Worm (Caenorhabditis elegans) whole organism, L4 larva: ENCODE data around the gene mltn-13.

Experiments used
- F10B5.3 ChIP-seq: sonication (generic microtip); optimal IDR thresholded peaks from 2 replicates; lab custom pipeline; 2016; ENCODE audit warnings: mild to moderate bottlenecking, missing genetic modification characterization, missing compliant biosample characterization
- F37D6.2 ChIP-seq: sonication (generic microtip); optimal IDR thresholded peaks from 2 replicates; lab custom pipeline; 2016; ENCODE audit warnings: mild to moderate bottlenecking, missing genetic modification characterization, missing compliant biosample characterization
- F49E8.2 ChIP-seq: sonication (generic microtip); optimal IDR thresholded peaks from 2 replicates; lab custom pipeline; 2016; ENCODE audit warnings: missing compliant biosample characterization, mild to moderate bottlenecking, missing genetic modification characterization, borderline replicate concordance
- R02D3.7 ChIP-seq: fragments of 150-350 bp; sonication (generic microtip); optimal IDR thresholded peaks from 3 replicates; lab custom pipeline; 2014; ENCODE audit warnings: missing biosample characterization, missing genetic modification characterization
- T20F7.1 ChIP-seq: fragments of 200-800 bp; sonication (Bioruptor generic); optimal IDR thresholded peaks from 2 replicates; lab custom pipeline; 2018; ENCODE audit warnings: mild to moderate bottlenecking, missing genetic modification characterization, missing compliant biosample characterization
- Y5F2A.4 ChIP-seq: fragments of 200-800 bp; sonication (Bioruptor generic); optimal IDR thresholded peaks from 2 replicates; lab custom pipeline; 2018; ENCODE audit warnings: mild to moderate bottlenecking, missing genetic modification characterization, missing compliant biosample characterization
- ZK337.2 ChIP-seq: fragments of 200-800 bp; sonication (Bioruptor generic); IDR thresholded peaks from 2 replicates; pipeline ENCODE4 v1.3.6; 2022; ENCODE audit warnings: missing genetic modification reagents, missing genetic modification characterization, missing compliant biosample characterization
- ZK546.5 ChIP-seq, 2 experiments: sonication (generic microtip); optimal IDR thresholded peaks; 2 replicates each; lab custom pipeline; 2017; ENCODE audit warnings: missing biosample characterization in 2 of 2, missing genetic modification characterization in 2 of 2
- aly-2 ChIP-seq: sonication (generic microtip); optimal IDR thresholded peaks from 2 replicates; lab custom pipeline; 2018; ENCODE audit warnings: missing biosample characterization, missing genetic modification characterization
- arid-1 ChIP-seq: fragments of 200-800 bp; sonication (Bioruptor generic); conservative IDR thresholded peaks from 2 replicates; pipeline ENCODE4 v1.3.6; 2022; ENCODE audit warnings: missing genetic modification reagents, missing genetic modification characterization, missing compliant biosample characterization
- ctbp-1 ChIP-seq: fragments of 200-800 bp; sonication (Bioruptor generic); IDR thresholded peaks from 2 replicates; pipeline ENCODE4 v1.3.6; 2022; ENCODE audit warnings: missing genetic modification reagents, missing genetic modification characterization, missing compliant biosample characterization
- daf-16 ChIP-seq, 3 experiments: sonication (generic microtip); optimal IDR thresholded peaks; 2 replicates each; lab custom pipeline; 2016 to 2017; ENCODE audit warnings: missing genetic modification characterization in 3 of 3, missing genetic modification reagents in 3 of 3, mild to moderate bottlenecking in 2 of 3, missing compliant biosample characterization in 2 of 3, missing biosample characterization in 1 of 3, moderate library complexity in 1 of 3
- daf-19 ChIP-seq: fragments of 200-800 bp; sonication (Bioruptor generic); conservative IDR thresholded peaks from 2 replicates; pipeline ENCODE4 v1.3.6; 2022; ENCODE audit warnings: missing genetic modification characterization, missing compliant biosample characterization
- daf-8 ChIP-seq: fragments of 200-800 bp; sonication (Bioruptor generic); IDR thresholded peaks from 2 replicates; pipeline ENCODE4 v1.3.6; 2022; ENCODE audit warnings: missing genetic modification characterization, missing compliant biosample characterization
- dmd-9 ChIP-seq: fragments of 200-800 bp; sonication (Bioruptor generic); IDR thresholded peaks from 2 replicates; pipeline ENCODE4 v1.3.6; 2022; ENCODE audit warnings: missing genetic modification reagents, missing genetic modification characterization, missing compliant biosample characterization
- duxl-1 ChIP-seq: sonication (generic microtip); optimal IDR thresholded peaks from 2 replicates; lab custom pipeline; 2016; ENCODE audit warnings: mild to moderate bottlenecking, missing genetic modification characterization, moderate library complexity, missing compliant biosample characterization; ENCODE audit not compliant: poor library complexity
- fkh-10 ChIP-seq: fragments of 150-350 bp; optimal IDR thresholded peaks from 2 replicates; lab custom pipeline; 2014; ENCODE audit warnings: missing biosample characterization, missing genetic modification reagents, missing genetic modification characterization
- gei-8 ChIP-seq: fragments of 200-800 bp; sonication (Bioruptor generic); optimal IDR thresholded peaks from 2 replicates; lab custom pipeline; 2018; ENCODE audit warnings: mild to moderate bottlenecking, missing genetic modification characterization, missing compliant biosample characterization
- hif-1 ChIP-seq, 2 experiments: sonication (generic microtip); optimal IDR thresholded peaks; 2 replicates each; lab custom pipeline; 2016 to 2017; ENCODE audit warnings: missing compliant biosample characterization in 2 of 2, missing genetic modification characterization in 2 of 2, missing genetic modification reagents in 2 of 2, missing genotype in 2 of 2, mild to moderate bottlenecking in 1 of 2
- hlh-11 ChIP-seq: fragments of 200-800 bp; sonication (Bioruptor generic); optimal IDR thresholded peaks from 2 replicates; lab custom pipeline; 2018; ENCODE audit warnings: mild to moderate bottlenecking, missing genetic modification characterization, missing compliant biosample characterization
- hlh-30 ChIP-seq: sonication (generic microtip); optimal IDR thresholded peaks from 2 replicates; lab custom pipeline; 2017; ENCODE audit warnings: antibody characterized with exemption, mild to moderate bottlenecking, missing genetic modification characterization, missing compliant biosample characterization; ENCODE audit not compliant: insufficient read depth
- jun-1 ChIP-seq: fragments of 150-350 bp; optimal IDR thresholded peaks from 2 replicates; lab custom pipeline; 2014; ENCODE audit warnings: missing biosample characterization, missing genetic modification reagents, missing genetic modification characterization
- lin-1 ChIP-seq: fragments of 200-800 bp; sonication (Bioruptor generic); IDR thresholded peaks from 2 replicates; pipeline ENCODE4 v1.3.6; 2022; ENCODE audit warnings: missing genetic modification reagents, missing genetic modification characterization, missing compliant biosample characterization
- lin-13 ChIP-seq: fragments of 150-350 bp; optimal IDR thresholded peaks from 2 replicates; lab custom pipeline; 2014; ENCODE audit warnings: missing biosample characterization, missing genetic modification reagents, missing genetic modification characterization
- lin-29 ChIP-seq: fragments of 200-800 bp; sonication (Bioruptor generic); IDR thresholded peaks from 2 replicates; pipeline ENCODE4 v1.3.6; 2022; ENCODE audit warnings: missing genetic modification reagents, missing genetic modification characterization, missing compliant biosample characterization
- lin-38 ChIP-seq: fragments of 200-800 bp; sonication (Bioruptor generic); IDR thresholded peaks from 2 replicates; pipeline ENCODE4 v1.3.6; 2022; ENCODE audit warnings: missing genetic modification reagents, missing genetic modification characterization, missing compliant biosample characterization
- lir-3 ChIP-seq: sonication (generic microtip); optimal IDR thresholded peaks from 2 replicates; lab custom pipeline; 2016; ENCODE audit warnings: mild to moderate bottlenecking, missing genetic modification characterization, missing compliant biosample characterization
- madf-5 ChIP-seq, 2 experiments: fragments of 200-800 bp; sonication (Bioruptor generic); IDR thresholded peaks; 2 replicates each; pipeline ENCODE4 v1.3.6; 2022; ENCODE audit warnings: missing compliant biosample characterization in 2 of 2, missing genetic modification characterization in 2 of 2
- madf-9 ChIP-seq: fragments of 200-800 bp; sonication (Bioruptor generic); conservative IDR thresholded peaks from 2 replicates; pipeline ENCODE4 v1.3.6; 2022; ENCODE audit warnings: missing genetic modification reagents, missing genetic modification characterization, missing compliant biosample characterization
- mep-1 ChIP-seq: fragments of 150-350 bp; sonication (generic microtip); optimal IDR thresholded peaks from 3 replicates; lab custom pipeline; 2014; ENCODE audit warnings: missing biosample characterization, missing genetic modification characterization
- mes-2 ChIP-seq: sonication (generic microtip); optimal IDR thresholded peaks from 2 replicates; lab custom pipeline; 2016; ENCODE audit warnings: missing genotype, mild to moderate bottlenecking, missing genetic modification characterization, missing compliant biosample characterization; ENCODE audit not compliant: poor library complexity, severe bottlenecking
- nhr-25 ChIP-seq: sonication (generic microtip); optimal IDR thresholded peaks from 2 replicates; lab custom pipeline; 2017; ENCODE audit warnings: missing genetic modification characterization, mild to moderate bottlenecking, missing compliant biosample characterization, antibody characterized with exemption, moderate library complexity, borderline replicate concordance; ENCODE audit not compliant: insufficient read depth
- nhr-28 ChIP-seq: fragments of 150-350 bp; optimal IDR thresholded peaks from 2 replicates; lab custom pipeline; 2014; ENCODE audit warnings: missing biosample characterization, missing genetic modification characterization
- nhr-41 ChIP-seq: fragments of 200-800 bp; sonication (Bioruptor generic); IDR thresholded peaks from 2 replicates; pipeline ENCODE4 v1.3.6; 2022; ENCODE audit warnings: missing genetic modification reagents, missing genetic modification characterization, missing compliant biosample characterization
- nhr-42 ChIP-seq: fragments of 200-800 bp; sonication (Bioruptor generic); IDR thresholded peaks from 2 replicates; pipeline ENCODE4 v1.3.6; 2022; ENCODE audit warnings: missing genetic modification characterization, missing compliant biosample characterization
- nhr-6 ChIP-seq: fragments of 150-350 bp; optimal IDR thresholded peaks from 2 replicates; lab custom pipeline; 2014; ENCODE audit warnings: missing biosample characterization, missing genetic modification characterization
- pha-4 ChIP-seq, 2 experiments: fragments of 150-350 bp in 1 of 2; fragments of 200-800 bp in 1 of 2; sonication (Bioruptor generic) in 1 of 2; IDR thresholded peaks in 1 of 2; optimal IDR thresholded peaks in 1 of 2; 2 replicates each; pipeline versions ENCODE4 v1.3.6 to Lab custom; 2014 to 2022; ENCODE audit warnings: missing genetic modification characterization in 2 of 2, missing genetic modification reagents in 2 of 2, missing biosample characterization in 1 of 2, missing compliant biosample characterization in 1 of 2
- saeg-2 ChIP-seq: fragments of 200-800 bp; sonication (Bioruptor generic); IDR thresholded peaks from 2 replicates; pipeline ENCODE4 v1.3.6; 2022; ENCODE audit warnings: missing genetic modification reagents, missing genetic modification characterization, missing compliant biosample characterization
- spr-1 ChIP-seq: sonication (generic microtip); optimal IDR thresholded peaks from 2 replicates; lab custom pipeline; 2016; ENCODE audit warnings: mild to moderate bottlenecking, missing genetic modification characterization, missing compliant biosample characterization
- tag-97 ChIP-seq: fragments of 200-800 bp; sonication (Bioruptor generic); IDR thresholded peaks from 2 replicates; pipeline ENCODE4 v1.3.6; 2022; ENCODE audit warnings: missing genetic modification characterization, missing compliant biosample characterization
- unc-62 ChIP-seq, 3 experiments: fragments of 150-350 bp in 1 of 3; sonication (generic microtip); optimal IDR thresholded peaks in 2 of 3; peaks in 1 of 3; 1 replicate in 1 of 3; 2 replicates in 2 of 3; lab custom pipeline; 2014 to 2017; ENCODE audit warnings: missing biosample characterization in 3 of 3, missing genetic modification characterization in 3 of 3, missing genetic modification reagents in 3 of 3, missing genotype in 1 of 3
- vab-7 ChIP-seq: fragments of 200-800 bp; sonication (Bioruptor generic); IDR thresholded peaks from 2 replicates; pipeline ENCODE4 v1.3.6; 2022; ENCODE audit warnings: missing genetic modification reagents, missing genetic modification characterization, missing compliant biosample characterization
- zag-1 ChIP-seq: fragments of 150-350 bp; optimal IDR thresholded peaks from 2 replicates; lab custom pipeline; 2014; ENCODE audit warnings: missing biosample characterization, missing genetic modification characterization
- zip-2 ChIP-seq: fragments of 150-350 bp; optimal IDR thresholded peaks from 2 replicates; lab custom pipeline; 2014; ENCODE audit warnings: missing biosample characterization, missing genetic modification characterization
- ztf-11 ChIP-seq: fragments of 150-350 bp; optimal IDR thresholded peaks from 2 replicates; lab custom pipeline; 2014; ENCODE audit warnings: missing biosample characterization, missing genetic modification characterization
- ztf-7 ChIP-seq: fragments of 150-350 bp; optimal IDR thresholded peaks from 2 replicates; lab custom pipeline; 2014; ENCODE audit warnings: missing biosample characterization, missing genetic modification characterization

Gene mltn-13

ce11 chrX:4395073-4395850 is 52.9 kb downstream of the mltn-13 start:
- TF ChIP-seq vab-7 (GFP tag; lab: Robert Waterston, UW), result no peak
- TF ChIP-seq lir-3, result peak; percentile 21
- TF ChIP-seq jun-1 (tag; lab: Kevin White, UChicago), result peak; percentile 71
- peak; percentile 80 for TF ChIP-seq F10B5.3
- peak; percentile 74; the same call in 1 of the 2 replicates for TF ChIP-seq pha-4 (GFP tag; IDR thresholded peaks at IDR 0.05; lab: Robert Waterston, UW)
- TF ChIP-seq pha-4 (tag; optimal IDR thresholded peaks at IDR 0.05; lab: Kevin White, UChicago), result no peak
- TF ChIP-seq saeg-2 (GFP tag; lab: Robert Waterston, UW), result no peak
- TF ChIP-seq dmd-9 (GFP tag; lab: Robert Waterston, UW), result 0 out of 2 replicates have a peak, but pooled peaks have one; percentile 36
- TF ChIP-seq zip-2 (tag; lab: Kevin White, UChicago), result peak; percentile 64
- TF ChIP-seq mes-2 (tag; lab: Kevin White, UChicago), result peak; percentile 92
- no peak for TF ChIP-seq ZK546.5 (tag; optimal IDR thresholded peaks at IDR 0.05; lab: Kevin White, UChicago)
- TF ChIP-seq lin-1, result no peak; the same call in 1 of the 2 replicates
- TF ChIP-seq nhr-28 (tag; lab: Kevin White, UChicago), result peak; percentile 69
- peak; percentile 84 for TF ChIP-seq spr-1 (tag; lab: Kevin White, UChicago)
- peak; percentile 58 for TF ChIP-seq F37D6.2
- no peak for TF ChIP-seq R02D3.7 (tag; lab: Kevin White, UChicago)
- peak; percentile 91 for TF ChIP-seq mep-1 (tag; lab: Kevin White, UChicago)
- no peak for TF ChIP-seq F49E8.2 (tag; lab: Kevin White, UChicago)
- no peak for TF ChIP-seq gei-8 (GFP tag; lab: Kevin White, UChicago)
- TF ChIP-seq nhr-41, result no peak
- peak; percentile 68; the same call in 1 of the 2 replicates for TF ChIP-seq lin-29
- no peak for TF ChIP-seq aly-2
- peak in 1 of 2 experiments; percentile 41 for TF ChIP-seq hif-1 (tag; optimal IDR thresholded peaks at IDR 0.05; lab: Kevin White, UChicago)
- TF ChIP-seq Y5F2A.4, result peak; percentile 65
- TF ChIP-seq nhr-25 (tag; lab: Kevin White, UChicago), result no peak
- peak in 1 of 2 experiments; percentile 67 for TF ChIP-seq unc-62 (GFP tag; optimal IDR thresholded peaks at IDR 0.05 in 1 of 2; lab: Kevin White, UChicago)
- no peak for TF ChIP-seq unc-62 (tag; optimal IDR thresholded peaks at IDR 0.05; lab: Kevin White, UChicago)
- TF ChIP-seq ZK337.2 (GFP tag; lab: Robert Waterston, UW), result no peak
- TF ChIP-seq T20F7.1, result peak; percentile 74
- peak; percentile 95 for TF ChIP-seq duxl-1 (tag; lab: Kevin White, UChicago)
- TF ChIP-seq ztf-11 (tag; lab: Kevin White, UChicago), result no peak
- peak; percentile 71 for TF ChIP-seq hlh-30 (tag; lab: Kevin White, UChicago)
- TF ChIP-seq nhr-6 (tag; lab: Kevin White, UChicago), result peak; percentile 84
- peak; percentile 38 for TF ChIP-seq fkh-10
- TF ChIP-seq daf-16 (GFP tag; optimal IDR thresholded peaks at IDR 0.05; lab: Kevin White, UChicago), result peak; percentile 33 to 89
- peak; percentile 74 for TF ChIP-seq daf-16 (tag; optimal IDR thresholded peaks at IDR 0.05; lab: Kevin White, UChicago)
- no peak for TF ChIP-seq daf-8
- TF ChIP-seq lin-13, result peak; percentile 75
- TF ChIP-seq daf-19 (GFP tag; lab: Robert Waterston, UW), result no peak
- no peak for TF ChIP-seq tag-97 (GFP tag; lab: Robert Waterston, UW)
- peak; percentile 83 for TF ChIP-seq hlh-11 (tag; lab: Kevin White, UChicago)
- peak; percentile 50; the same call in 1 of the 2 replicates for TF ChIP-seq madf-9
- TF ChIP-seq arid-1 (GFP tag; lab: Robert Waterston, UW), result no peak
- 0 out of 2 replicates have a peak, but pooled peaks have one; percentile 32 for TF ChIP-seq ctbp-1 (GFP tag; lab: Robert Waterston, UW)
- TF ChIP-seq madf-5 (GFP tag; IDR thresholded peaks at IDR 0.05; lab: Robert Waterston, UW), result no peak
- peak; percentile 63 for TF ChIP-seq ztf-7 (tag; lab: Kevin White, UChicago)
- TF ChIP-seq nhr-42 (GFP tag; lab: Robert Waterston, UW), result peak; percentile 86
- TF ChIP-seq zag-1 (tag; lab: Kevin White, UChicago), result no peak
- no peak; the same call in 1 of the 2 replicates for TF ChIP-seq lin-38 (GFP tag; lab: Robert Waterston, UW)
